Worm (Caenorhabditis elegans) whole organism, early embryonic: Measurements from ENCODE around the gene clec-7.

Experiments used
- B0310.2 ChIP-seq: sonication (generic microtip); optimal IDR thresholded peaks from 2 replicates; lab custom pipeline; 2016; ENCODE audit warnings: mild to moderate bottlenecking, missing genetic modification characterization, missing compliant biosample characterization
- F13C5.2 ChIP-seq: sonication (generic microtip); optimal IDR thresholded peaks from 2 replicates; lab custom pipeline; 2017; ENCODE audit warnings: mild to moderate bottlenecking, missing genetic modification characterization, inconsistent platforms, missing compliant biosample characterization
- aly-1 ChIP-seq: sonication (generic microtip); optimal IDR thresholded peaks from 2 replicates; lab custom pipeline; 2016; ENCODE audit warnings: missing genetic modification characterization, missing compliant biosample characterization
- ama-1 ChIP-seq: fragments of 150-350 bp; optimal IDR thresholded peaks from 2 replicates; lab custom pipeline; 2014
- ceh-13 ChIP-seq: fragments of 200-800 bp; sonication (Bioruptor generic); optimal IDR thresholded peaks from 2 replicates; lab custom pipeline; 2018; ENCODE audit warnings: mild to moderate bottlenecking, missing genetic modification characterization, missing compliant biosample characterization
- ceh-36 ChIP-seq: sonication (generic microtip); optimal IDR thresholded peaks from 2 replicates; lab custom pipeline; 2016; ENCODE audit warnings: missing genetic modification characterization, inconsistent platforms, missing compliant biosample characterization
- ets-7 ChIP-seq: sonication (generic microtip); optimal IDR thresholded peaks from 2 replicates; lab custom pipeline; 2016; ENCODE audit warnings: missing genotype, missing genetic modification characterization, missing compliant biosample characterization
- flt-1 ChIP-seq: fragments of 200-800 bp; sonication (Bioruptor generic); IDR thresholded peaks from 2 replicates; pipeline ENCODE4 v1.3.6; 2022; ENCODE audit warnings: missing genetic modification characterization, missing compliant biosample characterization
- hmbx-1 ChIP-seq: sonication (generic microtip); optimal IDR thresholded peaks from 2 replicates; lab custom pipeline; 2016; ENCODE audit warnings: mild to moderate bottlenecking, missing genetic modification characterization, missing compliant biosample characterization
- hmg-4 ChIP-seq: fragments of 200-800 bp; sonication (Bioruptor generic); optimal IDR thresholded peaks from 2 replicates; lab custom pipeline; 2018; ENCODE audit warnings: mild to moderate bottlenecking, missing genetic modification characterization, missing compliant biosample characterization
- hnd-1 ChIP-seq: sonication (generic microtip); optimal IDR thresholded peaks from 2 replicates; lab custom pipeline; 2016; ENCODE audit warnings: missing genetic modification characterization, missing compliant biosample characterization
- pes-1 ChIP-seq: fragments of 200-800 bp; sonication (Bioruptor generic); IDR thresholded peaks from 2 replicates; pipeline ENCODE4 v1.3.6; 2022; ENCODE audit warnings: missing genetic modification reagents, missing genetic modification characterization, missing compliant biosample characterization
- scrt-1 ChIP-seq: fragments of 200-800 bp; sonication (Bioruptor generic); IDR thresholded peaks from 2 replicates; pipeline ENCODE4 v1.3.6; 2022; ENCODE audit warnings: missing genetic modification characterization, missing compliant biosample characterization
- sea-1 ChIP-seq: fragments of 200-800 bp; sonication (Bioruptor generic); conservative IDR thresholded peaks from 2 replicates; pipeline ENCODE4 v1.3.6; 2022; ENCODE audit warnings: missing genetic modification characterization, missing compliant biosample characterization
- tbx-11 ChIP-seq: fragments of 200-800 bp; sonication (Bioruptor generic); IDR thresholded peaks from 2 replicates; pipeline ENCODE4 v1.3.6; 2022; ENCODE audit warnings: missing genetic modification characterization, missing compliant biosample characterization
- tbx-37 ChIP-seq: fragments of 200-800 bp; sonication (Bioruptor generic); conservative IDR thresholded peaks from 2 replicates; pipeline ENCODE4 v1.3.6; 2022; ENCODE audit warnings: missing genetic modification reagents, missing genetic modification characterization, missing compliant biosample characterization
- tra-4 ChIP-seq: sonication (generic microtip); optimal IDR thresholded peaks from 2 replicates; lab custom pipeline; 2017; ENCODE audit warnings: missing genetic modification characterization, missing compliant biosample characterization

The clec-7 gene

ce11 chrV:7364059-7364458 lies 35.9 kb downstream of the clec-7 start, which contains the start of gene cyp-35A2:
Gene cyp-35A2, minus strand, starts transcription at chrV:7364182.
- TF ChIP-seq tbx-37 (GFP tag; lab: Robert Waterston, UW), result no peak
- TF ChIP-seq ama-1 (lab: Kevin White, UChicago), result no peak
- TF ChIP-seq F13C5.2, result no peak

ce11 chrV:7364951-7365350 lies 36.8 kb downstream of the clec-7 start, which contains the start of gene exc-13:
Gene exc-13, plus strand, starts transcription at chrV:7365251.
- no peak for TF ChIP-seq hmg-4 (GFP tag; lab: Kevin White, UChicago)
- no peak for TF ChIP-seq tbx-11 (GFP tag; lab: Robert Waterston, UW)
- no peak for TF ChIP-seq hnd-1 (tag; lab: Kevin White, UChicago)
- no peak for TF ChIP-seq ets-7 (tag; lab: Kevin White, UChicago)
- TF ChIP-seq ama-1 (lab: Kevin White, UChicago), result no peak
- TF ChIP-seq tbx-37 (GFP tag; lab: Robert Waterston, UW), result no peak
- no peak for TF ChIP-seq ceh-13
- no peak for TF ChIP-seq aly-1
- TF ChIP-seq scrt-1, result no peak
- TF ChIP-seq flt-1 (GFP tag; lab: Robert Waterston, UW), result no peak
- no peak for TF ChIP-seq sea-1
- TF ChIP-seq ceh-36, result no peak
- TF ChIP-seq B0310.2, result no peak
- no peak for TF ChIP-seq hmbx-1 (tag; lab: Kevin White, UChicago)
- no peak for TF ChIP-seq pes-1 (GFP tag; lab: Robert Waterston, UW)

ce11 chrV:7369578-7369977 lies 41.4 kb downstream of the clec-7 start, which contains the start of gene srj-14:
Gene srj-14, plus strand, starts transcription at chrV:7369708.
- TF ChIP-seq ceh-13, result no peak
- TF ChIP-seq ceh-36, result no peak
- no peak for TF ChIP-seq hnd-1 (tag; lab: Kevin White, UChicago)
- TF ChIP-seq ets-7 (tag; lab: Kevin White, UChicago), result no peak
- no peak for TF ChIP-seq F13C5.2
- TF ChIP-seq B0310.2, result no peak
- no peak for TF ChIP-seq tbx-11 (GFP tag; lab: Robert Waterston, UW)
- no peak for TF ChIP-seq hmg-4 (GFP tag; lab: Kevin White, UChicago)
- no peak for TF ChIP-seq pes-1 (GFP tag; lab: Robert Waterston, UW)
- TF ChIP-seq aly-1, result no peak
- TF ChIP-seq flt-1 (GFP tag; lab: Robert Waterston, UW), result no peak
- TF ChIP-seq tra-4 (tag; lab: Kevin White, UChicago), result no peak
- TF ChIP-seq tbx-37 (GFP tag; lab: Robert Waterston, UW), result no peak
- TF ChIP-seq scrt-1, result no peak

- TF ChIP-seq tra-4 (tag; lab: Kevin White, UChicago), result no peak
- TF ChIP-seq scrt-1, result no peak
- TF ChIP-seq F13C5.2, result no peak
- no peak for TF ChIP-seq ets-7 (tag; lab: Kevin White, UChicago)
- no peak for TF ChIP-seq hnd-1 (tag; lab: Kevin White, UChicago)
- TF ChIP-seq hmbx-1 (tag; lab: Kevin White, UChicago), result no peak
- TF ChIP-seq ceh-36, result no peak
- TF ChIP-seq aly-1, result no peak
- TF ChIP-seq sea-1, result no peak
- TF ChIP-seq ceh-13, result no peak
- TF ChIP-seq hmg-4 (GFP tag; lab: Kevin White, UChicago), result no peak
Measured at ce11 chrV:7374090-7374489, 45.9 kb downstream of the clec-7 start, which contains the start of gene srx-56. Gene srx-56, plus strand, starts transcription at chrV:7374390.

ce11 chrV:7379384-7379783 lies 51.2 kb downstream of the clec-7 start, which contains the start of gene srsx-24:
Gene srsx-24, minus strand, starts transcription at chrV:7379484.
- TF ChIP-seq hnd-1 (tag; lab: Kevin White, UChicago) (no peak), ets-7 (tag; lab: Kevin White, UChicago) (no peak), F13C5.2 (no peak), scrt-1 (no peak), flt-1 (GFP tag; lab: Robert Waterston, UW) (no peak), hmbx-1 (tag; lab: Kevin White, UChicago) (no peak), pes-1 (GFP tag; lab: Robert Waterston, UW) (no peak), sea-1 (no peak)
